Worm (Caenorhabditis elegans): ENCODE data around the gene C09B9.1.

DNA sequence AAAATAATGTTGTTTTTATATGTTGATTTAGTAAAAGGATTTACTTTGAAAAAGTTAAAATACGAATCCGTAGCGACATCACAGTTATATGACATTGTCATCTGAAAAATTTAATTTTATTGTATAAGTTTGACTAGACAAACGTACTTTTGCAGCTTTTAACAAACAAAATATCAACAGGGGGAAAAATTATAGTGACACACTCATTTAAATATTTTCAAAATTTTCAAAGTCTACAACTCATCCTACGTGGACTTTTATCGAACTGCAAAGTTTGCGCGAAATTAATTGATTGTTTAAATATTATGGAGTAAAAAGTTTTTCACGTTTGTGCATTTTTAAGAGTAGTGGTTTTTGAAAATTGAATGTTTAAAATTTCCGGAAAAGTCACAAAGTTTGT, 11.9 kb upstream of the C09B9.1 start, which contains the start of gene C09B9.85:
- no peak for TF ChIP-seq him-1 (tag; optimal IDR thresholded peaks at IDR 0.05)
- TF ChIP-seq dao-5 (tag; optimal IDR thresholded peaks at IDR 0.05) = no peak

All from whole organism, L4/young adult.